Fruit fly (Drosophila melanogaster): Measurements from ENCODE around the gene Cse1.
A peak's percentile ranks its signal among the peaks of the same experiment; 100 is the strongest.

Gene Cse1

dm6 chr2L:16826872-16827506 is 2.0 kb upstream of the Cse1 start, which contains the start of gene AspRS-m (continued):
- peak; percentile 29; the same call in 1 of the 2 replicates for TF ChIP-seq CG32532 (GFP tag; IDR thresholded peaks at IDR 0.05)
- no peak for TF ChIP-seq Neu2 (GFP tag; optimal IDR thresholded peaks at IDR 0.05; ENCODE audit: borderline replicate concordance)
- peak; percentile 83; the same call in 1 of the 2 replicates for TF ChIP-seq CG42726 (GFP tag; IDR thresholded peaks at IDR 0.05; ENCODE audit: partially characterized antibody)
- peak; percentile 16 for TF ChIP-seq Meics (GFP tag; optimal IDR thresholded peaks at IDR 0.05)
- TF ChIP-seq CG8089 (GFP tag; optimal IDR thresholded peaks at IDR 0.05), result no peak
- TF ChIP-seq CG7987 (GFP tag; optimal IDR thresholded peaks at IDR 0.05), result no peak
- no peak for TF ChIP-seq Nf-YC (tag; optimal IDR thresholded peaks at IDR 0.05)
- peak; percentile 88; the same call in 2 of the 3 replicates for TF ChIP-seq Opbp (GFP tag; IDR thresholded peaks at IDR 0.05; ENCODE audit: partially characterized antibody)
- no peak for TF ChIP-seq ttk (GFP tag; IDR thresholded peaks at IDR 0.05)
- TF ChIP-seq salm (tag; optimal IDR thresholded peaks at IDR 0.05), result no peak
- no peak for TF ChIP-seq CG10267 (tag; optimal IDR thresholded peaks at IDR 0.05)
- TF ChIP-seq Lim3 (GFP tag; IDR thresholded peaks at IDR 0.05), result no peak
- TF ChIP-seq Fer2 (tag; optimal IDR thresholded peaks at IDR 0.05), result no peak
- 0 out of 2 replicates have a peak, but pooled peaks have one; percentile 14 for TF ChIP-seq CG6272 (GFP tag; IDR thresholded peaks at IDR 0.05)
- no peak for TF ChIP-seq Bdp1 (GFP tag; optimal IDR thresholded peaks at IDR 0.05)
- TF ChIP-seq CG17612 (GFP tag; IDR thresholded peaks at IDR 0.05), result no peak
- peak; percentile 20; the same call in 1 of the 2 replicates for TF ChIP-seq H2.0 (GFP tag; IDR thresholded peaks at IDR 0.05)
- TF ChIP-seq pho (GFP tag; optimal IDR thresholded peaks at IDR 0.05), result peak; percentile 25
- TF ChIP-seq lola (GFP tag; optimal IDR thresholded peaks at IDR 0.05), result no peak
- TF ChIP-seq CG17385 (GFP tag; optimal IDR thresholded peaks at IDR 0.05), result peak; percentile 10
- no peak for TF ChIP-seq CG10209 (GFP tag; optimal IDR thresholded peaks at IDR 0.05)
- no peak for TF ChIP-seq lmd (GFP tag; IDR thresholded peaks at IDR 0.05)
- TF ChIP-seq ara (GFP tag; IDR thresholded peaks at IDR 0.05), result no peak
- no peak for TF ChIP-seq CG15073 (GFP tag; optimal IDR thresholded peaks at IDR 0.05)
- no peak for TF ChIP-seq ham (GFP tag; IDR thresholded peaks at IDR 0.05)
- TF ChIP-seq br (optimal IDR thresholded peaks at IDR 0.05), result no peak
- no peak for TF ChIP-seq CG17328 (GFP tag; IDR thresholded peaks at IDR 0.05)
- TF ChIP-seq CG13296 (GFP tag; optimal IDR thresholded peaks at IDR 0.05), result no peak
- TF ChIP-seq luna (GFP tag; optimal IDR thresholded peaks at IDR 0.05), result no peak
- TF ChIP-seq Eip74EF (GFP tag; optimal IDR thresholded peaks at IDR 0.05), result no peak
- peak; percentile 84 for TF ChIP-seq sna (GFP tag; IDR thresholded peaks at IDR 0.05; ENCODE audit: partially characterized antibody)
- peak; percentile 5 for TF ChIP-seq CG33213 (GFP tag; optimal IDR thresholded peaks at IDR 0.05)
- TF ChIP-seq CG16813 (GFP tag; IDR thresholded peaks at IDR 0.05; ENCODE audit: partially characterized antibody), result peak; percentile 92
- TF ChIP-seq Sox100B (GFP tag; optimal IDR thresholded peaks at IDR 0.05), result no peak
- no peak for TF ChIP-seq psq (GFP tag; optimal IDR thresholded peaks at IDR 0.05)
- no peak for TF ChIP-seq run (tag; optimal IDR thresholded peaks at IDR 0.05)
- no peak for TF ChIP-seq Hmx (GFP tag; optimal IDR thresholded peaks at IDR 0.05)
- no peak for TF ChIP-seq en (GFP tag; optimal IDR thresholded peaks at IDR 0.05)
- no peak for TF ChIP-seq kni (GFP tag; optimal IDR thresholded peaks at IDR 0.05)
- TF ChIP-seq sr (GFP tag; IDR thresholded peaks at IDR 0.05), result no peak
- no peak for TF ChIP-seq Mad (GFP tag; optimal IDR thresholded peaks at IDR 0.05)
- no peak for TF ChIP-seq Tbp (GFP tag; optimal IDR thresholded peaks at IDR 0.05)
- no peak for TF ChIP-seq emc (GFP tag; optimal IDR thresholded peaks at IDR 0.05)
- TF ChIP-seq mld (GFP tag; IDR thresholded peaks at IDR 0.05; ENCODE audit: partially characterized antibody), result peak; percentile 68; the same call in 2 of the 3 replicates
- TF ChIP-seq CG33557 (GFP tag; optimal IDR thresholded peaks at IDR 0.05), result no peak
- TF ChIP-seq CG18476 (GFP tag; optimal IDR thresholded peaks at IDR 0.05), result no peak
- TF ChIP-seq dm (GFP tag; optimal IDR thresholded peaks at IDR 0.05), result peak; percentile 1
- TF ChIP-seq D19A (tag; optimal IDR thresholded peaks at IDR 0.05), result no peak
- TF ChIP-seq CG34376 (GFP tag; optimal IDR thresholded peaks at IDR 0.05), result no peak
- no peak for TF ChIP-seq Hand (GFP tag; optimal IDR thresholded peaks at IDR 0.05)
